Worm (Caenorhabditis elegans) whole organism, L4 larva: ENCODE measurements around the gene pept-2.

Experiments
- D1046.2 ChIP-seq: fragments of 200-800 bp; sonication (Bioruptor generic); IDR thresholded peaks from 2 replicates; pipeline ENCODE4 v1.3.6; 2022; ENCODE audit warnings: missing genetic modification characterization, missing compliant biosample characterization
- F26F4.8 ChIP-seq: fragments of 200-800 bp; sonication (Bioruptor generic); conservative IDR thresholded peaks from 2 replicates; pipeline ENCODE4 v1.3.6; 2022; ENCODE audit warnings: missing genetic modification characterization, missing compliant biosample characterization
- F37D6.2 ChIP-seq: sonication (generic microtip); optimal IDR thresholded peaks from 2 replicates; lab custom pipeline; 2016; ENCODE audit warnings: mild to moderate bottlenecking, missing genetic modification characterization, missing compliant biosample characterization
- F49E8.2 ChIP-seq: sonication (generic microtip); optimal IDR thresholded peaks from 2 replicates; lab custom pipeline; 2016; ENCODE audit warnings: missing compliant biosample characterization, mild to moderate bottlenecking, missing genetic modification characterization, borderline replicate concordance
- ZK337.2 ChIP-seq: fragments of 200-800 bp; sonication (Bioruptor generic); IDR thresholded peaks from 2 replicates; pipeline ENCODE4 v1.3.6; 2022; ENCODE audit warnings: missing genetic modification reagents, missing genetic modification characterization, missing compliant biosample characterization
- aha-1 ChIP-seq: fragments of 150-350 bp; peaks from one replicate; lab custom pipeline; 2014; ENCODE audit warnings: missing biosample characterization, missing genetic modification characterization
- ceh-62 ChIP-seq: sonication (generic microtip); optimal IDR thresholded peaks from 2 replicates; lab custom pipeline; 2017; ENCODE audit warnings: missing biosample characterization, missing genetic modification characterization
- ceh-82 ChIP-seq: sonication (generic microtip); optimal IDR thresholded peaks from 2 replicates; lab custom pipeline; 2017; ENCODE audit warnings: missing biosample characterization, missing genetic modification characterization
- ctbp-1 ChIP-seq: fragments of 200-800 bp; sonication (Bioruptor generic); IDR thresholded peaks from 2 replicates; pipeline ENCODE4 v1.3.6; 2022; ENCODE audit warnings: missing genetic modification reagents, missing genetic modification characterization, missing compliant biosample characterization
- daf-16 ChIP-seq, 3 experiments: sonication (generic microtip); optimal IDR thresholded peaks; 2 replicates each; lab custom pipeline; 2016 to 2017; ENCODE audit warnings: missing genetic modification characterization in 3 of 3, missing genetic modification reagents in 3 of 3, mild to moderate bottlenecking in 2 of 3, missing compliant biosample characterization in 2 of 3, missing biosample characterization in 1 of 3, moderate library complexity in 1 of 3
- daf-19 ChIP-seq: fragments of 200-800 bp; sonication (Bioruptor generic); conservative IDR thresholded peaks from 2 replicates; pipeline ENCODE4 v1.3.6; 2022; ENCODE audit warnings: missing genetic modification characterization, missing compliant biosample characterization
- dmd-6 ChIP-seq: fragments of 200-800 bp; sonication (Bioruptor generic); IDR thresholded peaks from 2 replicates; pipeline ENCODE4 v1.3.6; 2022; ENCODE audit warnings: missing genetic modification reagents, missing genetic modification characterization, missing compliant biosample characterization
- dmd-9 ChIP-seq: fragments of 200-800 bp; sonication (Bioruptor generic); IDR thresholded peaks from 2 replicates; pipeline ENCODE4 v1.3.6; 2022; ENCODE audit warnings: missing genetic modification reagents, missing genetic modification characterization, missing compliant biosample characterization
- dve-1 ChIP-seq: sonication (generic microtip); optimal IDR thresholded peaks from 2 replicates; lab custom pipeline; 2017; ENCODE audit warnings: antibody characterized with exemption, mild to moderate bottlenecking, missing genetic modification characterization, missing compliant biosample characterization; ENCODE audit not compliant: insufficient read depth
- egl-27 ChIP-seq: sonication (generic microtip); optimal IDR thresholded peaks from 3 replicates; lab custom pipeline; 2017; ENCODE audit warnings: missing biosample characterization, missing genetic modification reagents, missing genetic modification characterization
- fos-1 ChIP-seq: fragments of 150-350 bp; optimal IDR thresholded peaks from 2 replicates; lab custom pipeline; 2014; ENCODE audit warnings: missing biosample characterization, missing genetic modification characterization
- gei-8 ChIP-seq: fragments of 200-800 bp; sonication (Bioruptor generic); optimal IDR thresholded peaks from 2 replicates; lab custom pipeline; 2018; ENCODE audit warnings: mild to moderate bottlenecking, missing genetic modification characterization, missing compliant biosample characterization
- hlh-11 ChIP-seq: fragments of 200-800 bp; sonication (Bioruptor generic); optimal IDR thresholded peaks from 2 replicates; lab custom pipeline; 2018; ENCODE audit warnings: mild to moderate bottlenecking, missing genetic modification characterization, missing compliant biosample characterization
- hlh-30 ChIP-seq: sonication (generic microtip); optimal IDR thresholded peaks from 2 replicates; lab custom pipeline; 2017; ENCODE audit warnings: antibody characterized with exemption, mild to moderate bottlenecking, missing genetic modification characterization, missing compliant biosample characterization; ENCODE audit not compliant: insufficient read depth
- hmg-1.1 ChIP-seq: fragments of 200-800 bp; sonication (Bioruptor generic); IDR thresholded peaks from 2 replicates; pipeline ENCODE4 v1.3.6; 2022; ENCODE audit warnings: missing genetic modification reagents, missing genetic modification characterization, missing compliant biosample characterization
- lin-1 ChIP-seq: fragments of 200-800 bp; sonication (Bioruptor generic); IDR thresholded peaks from 2 replicates; pipeline ENCODE4 v1.3.6; 2022; ENCODE audit warnings: missing genetic modification reagents, missing genetic modification characterization, missing compliant biosample characterization
- lin-15B ChIP-seq: fragments of 150-350 bp; sonication (generic microtip); optimal IDR thresholded peaks from 3 replicates; lab custom pipeline; 2014; ENCODE audit warnings: missing biosample characterization, missing genetic modification characterization
- lin-38 ChIP-seq: fragments of 200-800 bp; sonication (Bioruptor generic); IDR thresholded peaks from 2 replicates; pipeline ENCODE4 v1.3.6; 2022; ENCODE audit warnings: missing genetic modification reagents, missing genetic modification characterization, missing compliant biosample characterization
- lir-3 ChIP-seq: sonication (generic microtip); optimal IDR thresholded peaks from 2 replicates; lab custom pipeline; 2016; ENCODE audit warnings: mild to moderate bottlenecking, missing genetic modification characterization, missing compliant biosample characterization
- lsy-2 ChIP-seq, 2 experiments: fragments of 150-350 bp in 1 of 2; sonication (generic microtip) in 1 of 2; optimal IDR thresholded peaks; 2 replicates each; lab custom pipeline; 2014 to 2017; ENCODE audit warnings: missing biosample characterization in 2 of 2, missing genetic modification characterization in 2 of 2
- mdl-1 ChIP-seq, 2 experiments: fragments of 150-350 bp in 1 of 2; sonication (generic microtip) in 1 of 2; optimal IDR thresholded peaks; 2 replicates each; lab custom pipeline; 2014 to 2017; ENCODE audit warnings: missing biosample characterization in 2 of 2, missing genetic modification characterization in 2 of 2
- mep-1 ChIP-seq: fragments of 150-350 bp; sonication (generic microtip); optimal IDR thresholded peaks from 3 replicates; lab custom pipeline; 2014; ENCODE audit warnings: missing biosample characterization, missing genetic modification characterization
- mes-2 ChIP-seq: sonication (generic microtip); optimal IDR thresholded peaks from 2 replicates; lab custom pipeline; 2016; ENCODE audit warnings: missing genotype, mild to moderate bottlenecking, missing genetic modification characterization, missing compliant biosample characterization; ENCODE audit not compliant: poor library complexity, severe bottlenecking
- mxl-3 ChIP-seq: fragments of 200-800 bp; sonication (Bioruptor generic); optimal IDR thresholded peaks from 2 replicates; lab custom pipeline; 2018; ENCODE audit warnings: mild to moderate bottlenecking, missing genetic modification characterization, missing compliant biosample characterization
- nhr-10 ChIP-seq: fragments of 150-350 bp; optimal IDR thresholded peaks from 2 replicates; lab custom pipeline; 2014; ENCODE audit warnings: missing biosample characterization, missing genetic modification characterization
- nhr-102 ChIP-seq: sonication (generic microtip); optimal IDR thresholded peaks from 2 replicates; lab custom pipeline; 2016; ENCODE audit warnings: mild to moderate bottlenecking, missing genetic modification characterization, moderate library complexity, missing compliant biosample characterization
- nhr-111 ChIP-seq: fragments of 200-800 bp; sonication (Bioruptor generic); optimal IDR thresholded peaks from 2 replicates; lab custom pipeline; 2018; ENCODE audit warnings: mild to moderate bottlenecking, missing genetic modification characterization, missing compliant biosample characterization
- nhr-237 ChIP-seq: sonication (generic microtip); optimal IDR thresholded peaks from 2 replicates; lab custom pipeline; 2017; ENCODE audit warnings: missing biosample characterization, missing genetic modification characterization
- nhr-28 ChIP-seq: fragments of 150-350 bp; optimal IDR thresholded peaks from 2 replicates; lab custom pipeline; 2014; ENCODE audit warnings: missing biosample characterization, missing genetic modification characterization
- nhr-48 ChIP-seq: sonication (generic microtip); optimal IDR thresholded peaks from 2 replicates; lab custom pipeline; 2016; ENCODE audit warnings: mild to moderate bottlenecking, missing genetic modification characterization, missing compliant biosample characterization
- nhr-6 ChIP-seq: fragments of 150-350 bp; optimal IDR thresholded peaks from 2 replicates; lab custom pipeline; 2014; ENCODE audit warnings: missing biosample characterization, missing genetic modification characterization
- pha-4 ChIP-seq, 2 experiments: fragments of 150-350 bp in 1 of 2; fragments of 200-800 bp in 1 of 2; sonication (Bioruptor generic) in 1 of 2; IDR thresholded peaks in 1 of 2; optimal IDR thresholded peaks in 1 of 2; 2 replicates each; pipeline versions ENCODE4 v1.3.6 to Lab custom; 2014 to 2022; ENCODE audit warnings: missing genetic modification characterization in 2 of 2, missing genetic modification reagents in 2 of 2, missing biosample characterization in 1 of 2, missing compliant biosample characterization in 1 of 2
- pqm-1 ChIP-seq: sonication (generic microtip); optimal IDR thresholded peaks from 2 replicates; lab custom pipeline; 2017; ENCODE audit warnings: missing biosample characterization, missing genetic modification characterization
- rbr-2 ChIP-seq: sonication (generic microtip); optimal IDR thresholded peaks from 2 replicates; lab custom pipeline; 2016; ENCODE audit warnings: missing genotype, missing genetic modification characterization, missing compliant biosample characterization
- snpc-1.2 ChIP-seq: fragments of 200-800 bp; sonication (Bioruptor generic); IDR thresholded peaks from 2 replicates; pipeline ENCODE4 v1.3.6; 2022; ENCODE audit warnings: missing genetic modification reagents, missing genetic modification characterization, missing compliant biosample characterization
- snpc-4 ChIP-seq: fragments of 150-350 bp; optimal IDR thresholded peaks from 2 replicates; lab custom pipeline; 2014; ENCODE audit warnings: missing biosample characterization, missing genetic modification characterization
- spr-1 ChIP-seq: sonication (generic microtip); optimal IDR thresholded peaks from 2 replicates; lab custom pipeline; 2016; ENCODE audit warnings: mild to moderate bottlenecking, missing genetic modification characterization, missing compliant biosample characterization
- tra-1 ChIP-seq: fragments of 200-800 bp; sonication (Bioruptor generic); IDR thresholded peaks from 2 replicates; pipeline ENCODE4 v1.3.6; 2022; ENCODE audit warnings: missing genetic modification reagents, missing genetic modification characterization, missing compliant biosample characterization
- unc-130 ChIP-seq: sonication (generic microtip); optimal IDR thresholded peaks from 2 replicates; lab custom pipeline; 2016; ENCODE audit warnings: missing genetic modification reagents, missing genetic modification characterization, missing compliant biosample characterization
- unc-62 ChIP-seq, 3 experiments: fragments of 150-350 bp in 1 of 3; sonication (generic microtip); optimal IDR thresholded peaks in 2 of 3; peaks in 1 of 3; 1 replicate in 1 of 3; 2 replicates in 2 of 3; lab custom pipeline; 2014 to 2017; ENCODE audit warnings: missing biosample characterization in 3 of 3, missing genetic modification characterization in 3 of 3, missing genetic modification reagents in 3 of 3, missing genotype in 1 of 3

The pept-2 gene

ce11 chrIV:10819049-10819448, 28.6 kb downstream of the pept-2 start (continued):
- TF ChIP-seq F26F4.8 (no peak), daf-19 (GFP tag; lab: Robert Waterston, UW) (no peak), nhr-237 (tag; lab: Kevin White, UChicago) (no peak), lin-15B (tag; lab: Kevin White, UChicago) (no peak), hlh-30 (tag; lab: Kevin White, UChicago) (peak; percentile 29), lin-38 (no peak), nhr-10 (tag; lab: Kevin White, UChicago) (no peak), nhr-28 (tag; lab: Kevin White, UChicago) (no peak), lsy-2 (tag; optimal IDR thresholded peaks at IDR 0.05; lab: Kevin White, UChicago) (peak in 1 of 2 experiments; percentile 7), mes-2 (tag; lab: Kevin White, UChicago) (no peak), F37D6.2 (peak; percentile 10), ZK337.2 (GFP tag; lab: Robert Waterston, UW) (no peak), mep-1 (no peak), snpc-4 (no peak), mdl-1 (tag; optimal IDR thresholded peaks at IDR 0.05; lab: Kevin White, UChicago) (no peak), nhr-102 (tag; lab: Kevin White, UChicago) (no peak)

ce11 chrIV:10820114-10820513, 29.7 kb downstream of the pept-2 start:
- TF ChIP-seq dmd-6 (GFP tag; lab: Robert Waterston, UW) (peak; percentile 67), mes-2 (tag; lab: Kevin White, UChicago) (no peak), nhr-28 (tag; lab: Kevin White, UChicago) (peak; percentile 61), mxl-3 (peak; percentile 17), hlh-11 (tag; lab: Kevin White, UChicago) (peak; percentile 69), daf-16 (GFP tag; optimal IDR thresholded peaks at IDR 0.05; lab: Kevin White, UChicago) (no peak), daf-16 (tag; optimal IDR thresholded peaks at IDR 0.05; lab: Kevin White, UChicago) (peak; percentile 73), tra-1 (no peak), nhr-111 (GFP tag; lab: Kevin White, UChicago) (no peak), aha-1 (peak; percentile 51), dve-1 (peak; percentile 61), spr-1 (no peak), pqm-1 (tag; lab: Kevin White, UChicago) (peak; percentile 34), hmg-1.1 (GFP tag; lab: Robert Waterston, UW) (0 out of 2 replicates have a peak, but pooled peaks have one; percentile 22), ceh-82 (tag; lab: Kevin White, UChicago) (no peak), nhr-102 (tag; lab: Kevin White, UChicago) (no peak), fos-1 (tag; lab: Kevin White, UChicago) (no peak), unc-62 (GFP tag; optimal IDR thresholded peaks at IDR 0.05 in 1 of 2; lab: Kevin White, UChicago) (peak in 1 of 2 experiments; percentile 76), unc-62 (tag; optimal IDR thresholded peaks at IDR 0.05; lab: Kevin White, UChicago) (no peak)
- TF ChIP-seq, all 104 proteins: peak for 10

ce11 chrIV:10820837-10821671, 30.6 kb downstream of the pept-2 start:
- TF ChIP-seq snpc-1.2 (GFP tag; lab: Robert Waterston, UW), result 0 out of 2 replicates have a peak, but pooled peaks have one; percentile 19
- no peak; the same call in 1 of the 2 replicates for TF ChIP-seq pha-4 (GFP tag; IDR thresholded peaks at IDR 0.05; lab: Robert Waterston, UW)
- TF ChIP-seq pha-4 (tag; optimal IDR thresholded peaks at IDR 0.05; lab: Kevin White, UChicago), result no peak
- TF ChIP-seq nhr-48, result no peak
- no peak for TF ChIP-seq ctbp-1 (GFP tag; lab: Robert Waterston, UW)
- no peak for TF ChIP-seq unc-130 (GFP tag; lab: Kevin White, UChicago)
- no peak for TF ChIP-seq nhr-6 (tag; lab: Kevin White, UChicago)
- TF ChIP-seq mdl-1 (tag; optimal IDR thresholded peaks at IDR 0.05; lab: Kevin White, UChicago), result no peak
- TF ChIP-seq dmd-9 (GFP tag; lab: Robert Waterston, UW), result no peak
- TF ChIP-seq lir-3 (tag; lab: Kevin White, UChicago), result no peak
- TF ChIP-seq unc-62 (GFP tag; optimal IDR thresholded peaks at IDR 0.05 in 1 of 2; lab: Kevin White, UChicago), result peak in 1 of 2 experiments; percentile 99
- no peak for TF ChIP-seq unc-62 (tag; optimal IDR thresholded peaks at IDR 0.05; lab: Kevin White, UChicago)
- no peak for TF ChIP-seq gei-8 (GFP tag; lab: Kevin White, UChicago)
- no peak for TF ChIP-seq D1046.2 (GFP tag; lab: Robert Waterston, UW)
- no peak for TF ChIP-seq egl-27
- no peak for TF ChIP-seq ceh-82 (tag; lab: Kevin White, UChicago)
- no peak for TF ChIP-seq lin-1
- TF ChIP-seq rbr-2 (tag; lab: Kevin White, UChicago), result no peak
- TF ChIP-seq ceh-62 (tag; lab: Kevin White, UChicago), result no peak
- TF ChIP-seq F49E8.2 (tag; lab: Kevin White, UChicago), result no peak
- TF ChIP-seq lin-38, result no peak
